Fruit fly (Drosophila melanogaster) whole organism, embryonic: ENCODE results near the gene JMJD4.

Experiments used
- Atf3 ChIP-seq: fragments of 200-800 bp; sonication (Bioruptor generic); optimal IDR thresholded peaks from 3 replicates; lab custom pipeline; 2016; ENCODE audit warnings: missing biosample characterization, missing genetic modification characterization
- Blimp-1 ChIP-seq: fragments of 200-800 bp; sonication (Bioruptor generic); optimal IDR thresholded peaks from 3 replicates; lab custom pipeline; 2018; ENCODE audit warnings: missing biosample characterization, missing genetic modification characterization, mild to moderate bottlenecking, moderate library complexity, missing genetic modification reagents
- Bteb2 ChIP-seq: fragments of 200-800 bp; sonication (Bioruptor generic); optimal IDR thresholded peaks from 2 replicates; lab custom pipeline; 2016; ENCODE audit warnings: missing biosample characterization, missing genetic modification characterization
- CG10274 ChIP-seq: fragments of 200-800 bp; sonication (Bioruptor generic); optimal IDR thresholded peaks from 3 replicates; lab custom pipeline; 2017; ENCODE audit warnings: missing biosample characterization, mild to moderate bottlenecking, missing genetic modification characterization
- CG10979 ChIP-seq: fragments of 200-800 bp; sonication (Bioruptor generic); optimal IDR thresholded peaks from 2 replicates; lab custom pipeline; 2018; ENCODE audit warnings: missing biosample characterization, mild to moderate bottlenecking, missing genetic modification characterization, moderate library complexity
- CG11504 ChIP-seq: fragments of 200-800 bp; sonication (Bioruptor generic); optimal IDR thresholded peaks from 3 replicates; lab custom pipeline; 2019; ENCODE audit warnings: missing biosample characterization, mild to moderate bottlenecking, missing genetic modification characterization, moderate library complexity
- CG13624 ChIP-seq: fragments of 200-800 bp; sonication (Bioruptor generic); optimal IDR thresholded peaks from 2 replicates; lab custom pipeline; 2016; ENCODE audit warnings: missing biosample characterization, missing genetic modification characterization
- CG14667 ChIP-seq: fragments of 200-800 bp; sonication (Bioruptor generic); IDR thresholded peaks from 2 replicates; pipeline ENCODE4 v1.3.6; 2022; ENCODE audit warnings: missing biosample characterization, missing genetic modification characterization
- CG1529 ChIP-seq: fragments of 200-800 bp; sonication (Bioruptor generic); optimal IDR thresholded peaks from 3 replicates; lab custom pipeline; 2018; ENCODE audit warnings: missing biosample characterization, missing genetic modification characterization
- CG1647 ChIP-seq: fragments of 200-800 bp; sonication (Bioruptor generic); optimal IDR thresholded peaks from 3 replicates; lab custom pipeline; 2016; ENCODE audit warnings: missing biosample characterization, missing genetic modification characterization
- CG2199 ChIP-seq: fragments of 200-800 bp; sonication (Bioruptor generic); IDR thresholded peaks from 3 replicates; pipeline ENCODE4 v1.3.6; 2022; ENCODE audit warnings: missing biosample characterization, missing genetic modification characterization
- CG32532 ChIP-seq: fragments of 200-800 bp; sonication (Bioruptor generic); IDR thresholded peaks from 2 replicates; pipeline ENCODE4 v1.3.6; 2022; ENCODE audit warnings: missing biosample characterization, missing genetic modification characterization
- CG3847 ChIP-seq: fragments of 200-800 bp; sonication (Bioruptor generic); IDR thresholded peaks from 2 replicates; pipeline ENCODE4 v1.3.6; 2022; ENCODE audit warnings: missing biosample characterization, missing genetic modification characterization
- CG7963 ChIP-seq: fragments of 200-800 bp; sonication (Bioruptor generic); IDR thresholded peaks from 3 replicates; pipeline ENCODE4 v1.3.6; 2022; ENCODE audit warnings: missing biosample characterization, missing genetic modification characterization; ENCODE audit not compliant: partially characterized antibody
- CG8089 ChIP-seq: fragments of 200-800 bp; sonication (Bioruptor generic); optimal IDR thresholded peaks from 3 replicates; lab custom pipeline; 2016; ENCODE audit warnings: missing biosample characterization, missing genetic modification characterization
- CG8924 ChIP-seq: fragments of 200-800 bp; optimal IDR thresholded peaks from 3 replicates; lab custom pipeline; 2019; ENCODE audit warnings: missing biosample characterization, mild to moderate bottlenecking, missing genetic modification characterization, moderate library complexity
- CkIIα-i1 ChIP-seq: fragments of 200-800 bp; sonication (Bioruptor generic); IDR thresholded peaks from 2 replicates; pipeline ENCODE4 v1.3.6; 2022; ENCODE audit warnings: missing biosample characterization, missing genetic modification characterization
- D19B ChIP-seq: fragments of 200-800 bp; sonication (Bioruptor generic); optimal IDR thresholded peaks from 2 replicates; lab custom pipeline; 2017; ENCODE audit warnings: missing biosample characterization, mild to moderate bottlenecking, missing genetic modification characterization
- Dad ChIP-seq: fragments of 200-800 bp; sonication (Bioruptor generic); optimal IDR thresholded peaks from 3 replicates; lab custom pipeline; 2016; ENCODE audit warnings: missing biosample characterization, missing genetic modification characterization
- Dek ChIP-seq: fragments of 200-800 bp; sonication (Bioruptor generic); optimal IDR thresholded peaks from 3 replicates; lab custom pipeline; 2019; ENCODE audit warnings: missing biosample characterization, mild to moderate bottlenecking, missing genetic modification characterization, moderate library complexity
- Dip2 ChIP-seq: fragments of 200-800 bp; sonication (Bioruptor generic); IDR thresholded peaks from 2 replicates; pipeline ENCODE4 v1.3.6; 2022; ENCODE audit warnings: missing biosample characterization, missing genetic modification characterization
- Hey ChIP-seq: fragments of 200-800 bp; sonication (Bioruptor generic); optimal IDR thresholded peaks from 3 replicates; lab custom pipeline; 2018; ENCODE audit warnings: missing biosample characterization, mild to moderate bottlenecking, missing genetic modification characterization
- Hr39 ChIP-seq: fragments of >200 bp; optimal IDR thresholded peaks from 2 replicates; lab custom pipeline; 2017
- Jarid2 ChIP-seq: fragments of 200-800 bp; sonication (Bioruptor generic); optimal IDR thresholded peaks from 3 replicates; lab custom pipeline; 2017; ENCODE audit warnings: mild to moderate bottlenecking, missing biosample characterization, missing genetic modification reagents, missing genetic modification characterization
- Myb ChIP-seq: fragments of 200-800 bp; sonication (Bioruptor generic); optimal IDR thresholded peaks from 2 replicates; lab custom pipeline; 2016; ENCODE audit warnings: missing biosample characterization, missing genetic modification characterization
- Oaz ChIP-seq: fragments of 200-800 bp; sonication (Bioruptor generic); IDR thresholded peaks from 2 replicates; pipeline ENCODE4 v1.3.6; 2022; ENCODE audit warnings: missing biosample characterization, missing genetic modification characterization
- Opbp ChIP-seq: fragments of 200-800 bp; sonication (Bioruptor generic); IDR thresholded peaks from 3 replicates; pipeline ENCODE4 v1.3.6; 2022; ENCODE audit warnings: missing biosample characterization, missing genetic modification characterization; ENCODE audit not compliant: partially characterized antibody
- Pdp1 ChIP-seq, 2 experiments: fragments of 200-800 bp; sonication (Bioruptor generic); optimal IDR thresholded peaks; 3 replicates each; lab custom pipeline; 2016; ENCODE audit warnings: missing biosample characterization in 2 of 2, missing genetic modification characterization in 2 of 2, mild to moderate bottlenecking in 1 of 2, moderate library complexity in 1 of 2
- Sox102F ChIP-seq: fragments of 200-800 bp; sonication (Bioruptor generic); optimal IDR thresholded peaks from 2 replicates; lab custom pipeline; 2018; ENCODE audit warnings: missing biosample characterization, mild to moderate bottlenecking, missing genetic modification characterization, moderate library complexity
- Stat92E ChIP-seq, 3 experiments: fragments of >200 bp in 2 of 3; fragments of 200-800 bp in 1 of 3; sonication (Bioruptor generic) in 1 of 3; optimal IDR thresholded peaks; 2 replicates each; lab custom pipeline; 2017 to 2019; ENCODE audit warnings: missing biosample characterization in 3 of 3, missing genetic modification characterization in 3 of 3, mild to moderate bottlenecking in 1 of 3, moderate library complexity in 1 of 3
- bbx ChIP-seq: fragments of 200-800 bp; sonication (Bioruptor generic); IDR thresholded peaks from 2 replicates; pipeline ENCODE4 v1.3.6; 2022; ENCODE audit warnings: missing biosample characterization, missing genetic modification characterization; ENCODE audit not compliant: partially characterized antibody
- crol ChIP-seq: fragments of 200-800 bp; sonication (Bioruptor generic); IDR thresholded peaks from 2 replicates; pipeline ENCODE4 v1.3.6; 2022; ENCODE audit warnings: missing biosample characterization, missing genetic modification characterization
- emc ChIP-seq: fragments of 200-800 bp; sonication (Bioruptor generic); optimal IDR thresholded peaks from 2 replicates; lab custom pipeline; 2016; ENCODE audit warnings: missing biosample characterization, missing genetic modification characterization
- esg ChIP-seq: fragments of 200-800 bp; sonication (Bioruptor generic); conservative IDR thresholded peaks from 2 replicates; pipeline ENCODE4 v1.3.6; 2022; ENCODE audit warnings: missing biosample characterization, missing genetic modification characterization
- fru ChIP-seq: fragments of >200 bp; optimal IDR thresholded peaks from 2 replicates; lab custom pipeline; 2017
- ftz-f1 ChIP-seq: fragments of 200-800 bp; sonication (Bioruptor generic); optimal IDR thresholded peaks from 2 replicates; lab custom pipeline; 2016; ENCODE audit warnings: missing biosample characterization, missing genetic modification characterization
- gcm ChIP-seq: fragments of 200-800 bp; sonication (Bioruptor generic); optimal IDR thresholded peaks from 2 replicates; lab custom pipeline; 2019; ENCODE audit warnings: missing biosample characterization, mild to moderate bottlenecking, missing genetic modification characterization, moderate library complexity
- gt ChIP-seq: fragments of 200-800 bp; sonication (Bioruptor generic); IDR thresholded peaks from 2 replicates; pipeline ENCODE4 v1.3.6; 2022; ENCODE audit warnings: missing biosample characterization, missing genetic modification characterization
- kah ChIP-seq: fragments of 200-800 bp; sonication (Bioruptor generic); optimal IDR thresholded peaks from 2 replicates; lab custom pipeline; 2018; ENCODE audit warnings: missing biosample characterization, mild to moderate bottlenecking, missing genetic modification characterization
- klu ChIP-seq: fragments of 200-800 bp; sonication (Bioruptor generic); IDR thresholded peaks from 2 replicates; pipeline ENCODE4 v1.3.6; 2022; ENCODE audit warnings: missing biosample characterization, missing genetic modification characterization
- luna ChIP-seq: fragments of 200-800 bp; sonication (Bioruptor generic); optimal IDR thresholded peaks from 2 replicates; lab custom pipeline; 2016; ENCODE audit warnings: missing biosample characterization, missing genetic modification characterization
- odd ChIP-seq: fragments of 200-800 bp; sonication (Bioruptor generic); optimal IDR thresholded peaks from 2 replicates; lab custom pipeline; 2017; ENCODE audit warnings: missing biosample characterization, mild to moderate bottlenecking, missing genetic modification characterization
- pnt ChIP-seq: fragments of 200-800 bp; sonication (Bioruptor generic); optimal IDR thresholded peaks from 3 replicates; lab custom pipeline; 2016; ENCODE audit warnings: missing biosample characterization, missing genetic modification characterization
- pros ChIP-seq: fragments of 200-800 bp; sonication (Bioruptor generic); optimal IDR thresholded peaks from 3 replicates; lab custom pipeline; 2019; ENCODE audit warnings: missing biosample characterization, mild to moderate bottlenecking, missing genetic modification characterization, moderate library complexity
- seq ChIP-seq: fragments of 200-800 bp; sonication (Bioruptor generic); IDR thresholded peaks from 2 replicates; pipeline ENCODE4 v1.3.6; 2022; ENCODE audit warnings: missing biosample characterization, missing genetic modification characterization
- sob ChIP-seq: fragments of 200-800 bp; sonication (Bioruptor generic); IDR thresholded peaks from 2 replicates; pipeline ENCODE4 v1.3.6; 2022; ENCODE audit warnings: missing biosample characterization, missing genetic modification characterization
- sqz ChIP-seq: fragments of 200-800 bp; sonication (Bioruptor generic); optimal IDR thresholded peaks from 3 replicates; lab custom pipeline; 2018; ENCODE audit warnings: missing biosample characterization, mild to moderate bottlenecking, missing genetic modification characterization
- vnd ChIP-seq: fragments of 200-800 bp; sonication (Bioruptor generic); IDR thresholded peaks from 3 replicates; pipeline ENCODE4 v1.3.6; 2022; ENCODE audit warnings: missing biosample characterization, missing genetic modification characterization; ENCODE audit not compliant: partially characterized antibody
- wdn ChIP-seq: fragments of 200-800 bp; sonication (Bioruptor generic); IDR thresholded peaks from 2 replicates; pipeline ENCODE4 v1.3.6; 2022; ENCODE audit warnings: missing biosample characterization, missing genetic modification characterization
- zen ChIP-seq: fragments of 200-800 bp; sonication (Bioruptor generic); optimal IDR thresholded peaks from 3 replicates; lab custom pipeline; 2018; ENCODE audit warnings: missing biosample characterization, mild to moderate bottlenecking, missing genetic modification characterization, moderate library complexity

The JMJD4 gene

dm6 chr2L:18148552-18149219, 10.4 kb downstream of the JMJD4 start (continued):
- peak; percentile 67 for TF ChIP-seq ftz-f1 (GFP tag; lab: Kevin White, UChicago)
- TF ChIP-seq Blimp-1 (GFP tag; lab: Kevin White, UChicago), result peak; percentile 67
- no peak for TF ChIP-seq zen (tag; lab: Kevin White, UChicago)
- no peak for TF ChIP-seq klu (GFP tag; lab: Robert Waterston, UW)
- TF ChIP-seq odd (GFP tag; lab: Kevin White, UChicago), result peak; percentile 80
- peak; percentile 58 for TF ChIP-seq sqz (GFP tag; lab: Kevin White, UChicago)
- TF ChIP-seq D19B (GFP tag; lab: Kevin White, UChicago), result peak; percentile 24
- TF ChIP-seq seq, result no peak; the same call in 1 of the 2 replicates
- peak; percentile 88 for TF ChIP-seq crol (GFP tag; lab: Robert Waterston, UW)
- TF ChIP-seq Bteb2 (GFP tag; lab: Kevin White, UChicago), result no peak
- TF ChIP-seq CG1529, result peak; percentile 68
- peak; percentile 28 for TF ChIP-seq Dek (tag; lab: Kevin White, UChicago)
- peak; percentile 45 for TF ChIP-seq kah (GFP tag; lab: Kevin White, UChicago)
- TF ChIP-seq CG3847 (GFP tag; lab: Robert Waterston, UW), result no peak
- TF ChIP-seq CG8089 (GFP tag; lab: Kevin White, UChicago), result peak; percentile 66
- TF ChIP-seq Dip2 (GFP tag; lab: Robert Waterston, UW), result no peak
- no peak for TF ChIP-seq gt
- TF ChIP-seq luna, result no peak
- TF ChIP-seq Dad, result no peak
- no peak for TF ChIP-seq pros (GFP tag; lab: Kevin White, UChicago)
- no peak for TF ChIP-seq Opbp
- TF ChIP-seq Hey (tag; lab: Kevin White, UChicago), result peak; percentile 82
- no peak for TF ChIP-seq fru (lab: Kevin White, UChicago)
- 0 out of 2 replicates have a peak, but pooled peaks have one; percentile 13 for TF ChIP-seq wdn (GFP tag; lab: Robert Waterston, UW)
- peak; percentile 4 for TF ChIP-seq Atf3 (GFP tag; lab: Kevin White, UChicago)
- TF ChIP-seq CG14667 (GFP tag; lab: Robert Waterston, UW), result no peak
- TF ChIP-seq CG8924, result peak; percentile 11
- 0 out of 2 replicates have a peak, but pooled peaks have one; percentile 29 for TF ChIP-seq CkIIα-i1 (GFP tag; lab: Robert Waterston, UW)
- TF ChIP-seq esg (GFP tag; lab: Robert Waterston, UW), result no peak
- peak; percentile 30; the same call in 1 of the 2 replicates for TF ChIP-seq CG32532 (GFP tag; lab: Robert Waterston, UW)
- no peak for TF ChIP-seq bbx
- peak; percentile 20 for TF ChIP-seq CG1647
- peak; percentile 31 for TF ChIP-seq CG10979 (tag; lab: Kevin White, UChicago)
- no peak for TF ChIP-seq Oaz (GFP tag; lab: Robert Waterston, UW)
- TF ChIP-seq pnt (GFP tag; lab: Kevin White, UChicago), result peak; percentile 21
- peak; percentile 66; the same call in 1 of the 2 replicates for TF ChIP-seq sob
- TF ChIP-seq gcm, result peak; percentile 60
- TF ChIP-seq CG10274 (GFP tag; lab: Kevin White, UChicago), result peak; percentile 34
- no peak for TF ChIP-seq vnd (GFP tag; lab: Robert Waterston, UW)
- peak; percentile 3 to 48 for TF ChIP-seq Pdp1 (GFP tag; optimal IDR thresholded peaks at IDR 0.05; lab: Kevin White, UChicago)
- peak in 1 of 3 experiments; percentile 88 for TF ChIP-seq Stat92E (GFP tag; optimal IDR thresholded peaks at IDR 0.05; lab: Kevin White, UChicago)
- TF ChIP-seq CG2199 (GFP tag; lab: Robert Waterston, UW), result 0 out of 3 replicates have a peak, but pooled peaks have one; percentile 24
- TF ChIP-seq CG13624 (GFP tag; lab: Kevin White, UChicago), result no peak
- peak; percentile 47 for TF ChIP-seq Jarid2 (GFP tag; lab: Kevin White, UChicago)
- no peak for TF ChIP-seq CG7963 (GFP tag; lab: Robert Waterston, UW)
- TF ChIP-seq Hr39, result no peak
- TF ChIP-seq CG11504, result peak; percentile 50
- no peak for TF ChIP-seq Myb (GFP tag; lab: Kevin White, UChicago)
- no peak for TF ChIP-seq emc (GFP tag; lab: Kevin White, UChicago)
- peak; percentile 42 for TF ChIP-seq Sox102F (GFP tag; lab: Kevin White, UChicago)
